Fruit fly (Drosophila melanogaster) whole organism, embryonic: ENCODE results near the gene Obp93a.
A peak's percentile ranks its signal among the peaks of the same experiment; 100 is the strongest.

ENCODE experiments used
- B-H2 ChIP-seq: fragments of 200-800 bp; sonication (Bioruptor generic); optimal IDR thresholded peaks from 2 replicates; lab custom pipeline; 2018; ENCODE audit warnings: missing biosample characterization, mild to moderate bottlenecking, missing genetic modification characterization
- CG10321 ChIP-seq: fragments of 200-800 bp; sonication (Bioruptor generic); IDR thresholded peaks from 2 replicates; pipeline ENCODE4 v1.3.6; 2022; ENCODE audit warnings: missing biosample characterization, missing genetic modification characterization
- CG10366 ChIP-seq: fragments of 200-800 bp; sonication (Bioruptor generic); IDR thresholded peaks from 2 replicates; pipeline ENCODE4 v1.3.6; 2022; ENCODE audit warnings: missing biosample characterization, missing genetic modification characterization
- CG17912 ChIP-seq: fragments of 200-800 bp; sonication (Bioruptor generic); optimal IDR thresholded peaks from 2 replicates; lab custom pipeline; 2018; ENCODE audit warnings: missing biosample characterization, mild to moderate bottlenecking, missing genetic modification characterization
- CG2889 ChIP-seq: fragments of 200-800 bp; sonication (Bioruptor generic); IDR thresholded peaks from 3 replicates; pipeline ENCODE4 v1.3.6; 2022; ENCODE audit warnings: missing biosample characterization, missing genetic modification characterization
- CG4730 ChIP-seq: fragments of 200-800 bp; sonication (Bioruptor generic); IDR thresholded peaks from 2 replicates; pipeline ENCODE4 v1.3.6; 2022; ENCODE audit warnings: missing biosample characterization, missing genetic modification characterization
- bab2 ChIP-seq: fragments of 200-800 bp; sonication (Bioruptor generic); optimal IDR thresholded peaks from 2 replicates; lab custom pipeline; 2016; ENCODE audit warnings: missing biosample characterization, missing genetic modification characterization
- cato ChIP-seq: fragments of 200-800 bp; sonication (Bioruptor generic); optimal IDR thresholded peaks from 2 replicates; lab custom pipeline; 2016; ENCODE audit warnings: missing biosample characterization, missing genetic modification characterization, borderline replicate concordance
- maf-S ChIP-seq: fragments of 200-800 bp; sonication (Bioruptor generic); optimal IDR thresholded peaks from 2 replicates; lab custom pipeline; 2016; ENCODE audit warnings: missing biosample characterization, missing genetic modification characterization
- pho ChIP-seq: fragments of 200-800 bp; sonication (Bioruptor generic); optimal IDR thresholded peaks from 2 replicates; lab custom pipeline; 2016; ENCODE audit warnings: missing biosample characterization, missing genetic modification characterization
- sna ChIP-seq: fragments of 200-800 bp; sonication (Bioruptor generic); IDR thresholded peaks from 2 replicates; pipeline ENCODE4 v1.3.6; 2022; ENCODE audit warnings: missing biosample characterization, missing genetic modification characterization; ENCODE audit not compliant: partially characterized antibody
- stwl ChIP-seq: fragments of 200-800 bp; sonication (Bioruptor generic); optimal IDR thresholded peaks from 3 replicates; lab custom pipeline; 2018; ENCODE audit warnings: missing biosample characterization, mild to moderate bottlenecking, missing genetic modification characterization, moderate library complexity
- unc-4 ChIP-seq: fragments of 200-800 bp; sonication (Bioruptor generic); IDR thresholded peaks from 2 replicates; pipeline ENCODE4 v1.3.6; 2022; ENCODE audit warnings: missing biosample characterization, missing genetic modification characterization; ENCODE audit not compliant: partially characterized antibody
- unpg ChIP-seq: fragments of 200-800 bp; sonication (Bioruptor generic); optimal IDR thresholded peaks from 3 replicates; lab custom pipeline; 2018; ENCODE audit warnings: missing biosample characterization, mild to moderate bottlenecking, missing genetic modification characterization, moderate library complexity

- TF ChIP-seq maf-S (GFP tag; lab: Kevin White, UChicago) = peak; percentile 43
- peak; percentile 64 for TF ChIP-seq unpg
- no peak for TF ChIP-seq CG10321 (GFP tag; lab: Robert Waterston, UW)
- TF ChIP-seq bab2 (GFP tag; lab: Kevin White, UChicago) = peak; percentile 33
- no peak for TF ChIP-seq unc-4
- 0 out of 2 replicates have a peak, but pooled peaks have one; percentile 23 for TF ChIP-seq CG4730 (GFP tag; lab: Robert Waterston, UW)
- TF ChIP-seq B-H2 (GFP tag; lab: Kevin White, UChicago) = peak; percentile 80
- peak; percentile 39; the same call in 1 of the 2 replicates for TF ChIP-seq CG10366
- peak; percentile 66 for TF ChIP-seq stwl (tag; lab: Kevin White, UChicago)
- 0 out of 2 replicates have a peak, but pooled peaks have one; percentile 49 for TF ChIP-seq sna (GFP tag; lab: Robert Waterston, UW)
- no peak for TF ChIP-seq CG17912
- no peak for TF ChIP-seq CG2889
- peak; percentile 51 for TF ChIP-seq cato (GFP tag; lab: Kevin White, UChicago)
- TF ChIP-seq pho (GFP tag; lab: Kevin White, UChicago) = peak; percentile 76
Measured at dm6 chr3R:21138220-21138754, 8.8 kb upstream of the Obp93a start, which contains the start of gene meigo.
